Worm (Caenorhabditis elegans) whole organism, L3 larva: Measurements from ENCODE around the gene Y62H9A.10.

Experiments
- ceh-28 ChIP-seq: fragments of 150-350 bp; optimal IDR thresholded peaks from 2 replicates; lab custom pipeline; 2014; ENCODE audit warnings: missing biosample characterization, missing genetic modification reagents, missing genetic modification characterization
- fkh-10 ChIP-seq: sonication (generic microtip); optimal IDR thresholded peaks from 2 replicates; lab custom pipeline; 2017; ENCODE audit warnings: missing biosample characterization, missing genetic modification reagents, missing genetic modification characterization
- lin-15B ChIP-seq: fragments of 150-350 bp; optimal IDR thresholded peaks from 2 replicates; lab custom pipeline; 2014; ENCODE audit warnings: missing biosample characterization, missing genetic modification characterization
- nfya-1 ChIP-seq: sonication (generic microtip); optimal IDR thresholded peaks from 2 replicates; lab custom pipeline; 2017; ENCODE audit warnings: missing genetic modification characterization, mild to moderate bottlenecking, missing compliant biosample characterization, antibody characterized with exemption, moderate library complexity; ENCODE audit not compliant: insufficient read depth
- nhr-12 ChIP-seq: fragments of 150-350 bp; optimal IDR thresholded peaks from 2 replicates; lab custom pipeline; 2014; ENCODE audit warnings: missing biosample characterization, missing genetic modification characterization
- nhr-237 ChIP-seq: fragments of 150-350 bp; optimal IDR thresholded peaks from 2 replicates; lab custom pipeline; 2014; ENCODE audit warnings: missing biosample characterization, missing genetic modification characterization
- pqm-1 ChIP-seq: fragments of 150-350 bp; optimal IDR thresholded peaks from 2 replicates; lab custom pipeline; 2017; ENCODE audit warnings: missing biosample characterization, missing genetic modification characterization, inconsistent platforms
- snpc-4 ChIP-seq: fragments of 150-350 bp; optimal IDR thresholded peaks from 2 replicates; lab custom pipeline; 2014; ENCODE audit warnings: missing biosample characterization, missing genetic modification characterization
- zag-1 ChIP-seq: fragments of 150-350 bp; optimal IDR thresholded peaks from 2 replicates; lab custom pipeline; 2014; ENCODE audit warnings: missing biosample characterization, missing genetic modification characterization
- ztf-4 ChIP-seq: fragments of 150-350 bp; optimal IDR thresholded peaks from 2 replicates; lab custom pipeline; 2014; ENCODE audit warnings: missing biosample characterization, missing genetic modification characterization

- TF ChIP-seq pqm-1 (tag; lab: Kevin White, UChicago): peak; percentile 3
- no peak for TF ChIP-seq nhr-237 (tag; lab: Kevin White, UChicago)
- no peak for TF ChIP-seq nfya-1 (tag; lab: Kevin White, UChicago)
- no peak for TF ChIP-seq nhr-12 (tag; lab: Kevin White, UChicago)
- no peak for TF ChIP-seq ztf-4 (tag; lab: Kevin White, UChicago)
- TF ChIP-seq fkh-10: no peak
- no peak for TF ChIP-seq snpc-4 (tag; lab: Kevin White, UChicago)
- no peak for TF ChIP-seq ceh-28
- TF ChIP-seq zag-1 (tag; lab: Kevin White, UChicago): no peak
- TF ChIP-seq lin-15B (tag; lab: Kevin White, UChicago): no peak
Observed at ce11 chrX:11925243-11925642, 22.7 kb upstream of the Y62H9A.10 start.
